Fruit fly (Drosophila melanogaster) whole organism, wandering third instar larva: ENCODE results near the gene CG18476.
A peak's percentile ranks its signal among the peaks of the same experiment; 100 is the strongest.

Experiments
- Abd-B ChIP-seq: fragments of >200 bp; optimal IDR thresholded peaks from 2 replicates; lab custom pipeline; 2017; ENCODE audit warnings: missing biosample characterization, missing genetic modification characterization
- CrebA ChIP-seq: fragments of 200-800 bp; sonication (Bioruptor generic); optimal IDR thresholded peaks from 2 replicates; lab custom pipeline; 2016; ENCODE audit warnings: missing biosample characterization, mild to moderate bottlenecking, missing genetic modification characterization, borderline replicate concordance
- Dfd ChIP-seq: fragments of >200 bp; optimal IDR thresholded peaks from 2 replicates; lab custom pipeline; 2017; ENCODE audit warnings: missing biosample characterization, missing genetic modification characterization
- Dif ChIP-seq: fragments of 200-275, 200-300 bp; sonication (Bioruptor generic); optimal IDR thresholded peaks from 2 replicates; lab custom pipeline; 2018; ENCODE audit warnings: missing biosample characterization, missing genetic modification characterization; ENCODE audit not compliant: partially characterized antibody
- HLH106 ChIP-seq: fragments of 200-800 bp; optimal IDR thresholded peaks from 3 replicates; lab custom pipeline; 2019; ENCODE audit warnings: missing biosample characterization, mild to moderate bottlenecking, missing genetic modification characterization, moderate library complexity
- Hnf4 ChIP-seq: fragments of 200-800 bp; sonication (Bioruptor generic); optimal IDR thresholded peaks from 2 replicates; lab custom pipeline; 2016; ENCODE audit warnings: missing biosample characterization, mild to moderate bottlenecking, missing genetic modification characterization
- Hr78 ChIP-seq: fragments of >200 bp; optimal IDR thresholded peaks from 2 replicates; lab custom pipeline; 2017; ENCODE audit warnings: missing biosample characterization, missing genetic modification characterization
- Hr83 ChIP-seq: fragments of 200-300 bp; sonication (Bioruptor generic); optimal IDR thresholded peaks from 2 replicates; lab custom pipeline; 2016; ENCODE audit warnings: missing biosample characterization, mild to moderate bottlenecking, missing genetic modification characterization, moderate library complexity; ENCODE audit not compliant: poor library complexity, severe bottlenecking
- Jra ChIP-seq: sonication (Bioruptor generic); optimal IDR thresholded peaks from 2 replicates; lab custom pipeline; 2016; ENCODE audit warnings: missing biosample characterization, missing genetic modification characterization
- Mio ChIP-seq: sonication (Bioruptor generic); optimal IDR thresholded peaks from 2 replicates; lab custom pipeline; 2016; ENCODE audit warnings: missing biosample characterization, missing genetic modification characterization
- Myc ChIP-seq: fragments of >200 bp; optimal IDR thresholded peaks from 2 replicates; lab custom pipeline; 2017
- N ChIP-seq: fragments of >200 bp; optimal IDR thresholded peaks from 2 replicates; lab custom pipeline; 2018; ENCODE audit warnings: missing biosample characterization, missing external identifiers, missing genetic modification characterization
- OdsH ChIP-seq: fragments of 200-800 bp; sonication (Bioruptor generic); optimal IDR thresholded peaks from 2 replicates; lab custom pipeline; 2016; ENCODE audit warnings: missing biosample characterization, mild to moderate bottlenecking, missing genetic modification characterization
- Sp1 ChIP-seq: fragments of 200-800 bp; sonication (Bioruptor generic); optimal IDR thresholded peaks from 3 replicates; lab custom pipeline; 2019; ENCODE audit warnings: missing biosample characterization, mild to moderate bottlenecking, missing genetic modification characterization, moderate library complexity
- Vsx2 ChIP-seq: fragments of 200-300, 225-300 bp; sonication (Bioruptor generic); optimal IDR thresholded peaks from 2 replicates; lab custom pipeline; 2018; ENCODE audit warnings: missing biosample characterization, missing genetic modification characterization; ENCODE audit not compliant: partially characterized antibody
- br ChIP-seq: fragments of 200-800 bp; sonication (Bioruptor generic); optimal IDR thresholded peaks from 2 replicates; lab custom pipeline; 2016; ENCODE audit warnings: missing biosample characterization, missing genetic modification characterization
- brk ChIP-seq: fragments of 200-800 bp; sonication (Bioruptor generic); optimal IDR thresholded peaks from 2 replicates; lab custom pipeline; 2016; ENCODE audit warnings: missing biosample characterization, mild to moderate bottlenecking, missing genetic modification characterization
- dl ChIP-seq, 2 experiments: fragments of 175-275, 200-275 bp in 1 of 2; fragments of 200-275 bp in 1 of 2; sonication (Bioruptor generic); optimal IDR thresholded peaks; lab custom pipeline; 2018; ENCODE audit warnings: mild to moderate bottlenecking in 2 of 2, missing biosample characterization in 2 of 2, missing genetic modification characterization in 2 of 2, moderate library complexity in 2 of 2; ENCODE audit not compliant: partially characterized antibody in 2 of 2, insufficient read depth in 1 of 2
- dmrt93B ChIP-seq: fragments of 200-800 bp; sonication (Bioruptor generic); optimal IDR thresholded peaks from 2 replicates; lab custom pipeline; 2018; ENCODE audit warnings: missing biosample characterization, mild to moderate bottlenecking, missing genetic modification characterization
- dsf ChIP-seq: sonication (Bioruptor generic); optimal IDR thresholded peaks from 2 replicates; lab custom pipeline; 2016; ENCODE audit warnings: missing biosample characterization, missing genetic modification characterization, borderline replicate concordance
- ey ChIP-seq: fragments of 200-800 bp; sonication (Bioruptor generic); optimal IDR thresholded peaks from 2 replicates; lab custom pipeline; 2016; ENCODE audit warnings: missing biosample characterization, missing genetic modification characterization
- foxo ChIP-seq, 2 experiments: fragments of 200-800 bp; sonication (Bioruptor generic); optimal IDR thresholded peaks; 2 replicates in 1 of 2; 3 replicates in 1 of 2; lab custom pipeline; 2016 to 2017; ENCODE audit warnings: missing biosample characterization in 2 of 2, missing genetic modification characterization in 2 of 2
- fru ChIP-seq: fragments of 200-800 bp; sonication (Bioruptor generic); optimal IDR thresholded peaks from 3 replicates; lab custom pipeline; 2016; ENCODE audit warnings: missing biosample characterization, mild to moderate bottlenecking, missing genetic modification characterization
- h ChIP-seq: fragments of 200-800 bp; sonication (Bioruptor generic); optimal IDR thresholded peaks from 3 replicates; lab custom pipeline; 2016; ENCODE audit warnings: missing biosample characterization, mild to moderate bottlenecking, missing genetic modification characterization
- jim ChIP-seq: fragments of 175-275, 200-325 bp; sonication (Bioruptor generic); optimal IDR thresholded peaks from 2 replicates; lab custom pipeline; 2016; ENCODE audit warnings: missing biosample characterization, mild to moderate bottlenecking, missing genetic modification characterization
- lola ChIP-seq: fragments of >200 bp; optimal IDR thresholded peaks from 2 replicates; lab custom pipeline; 2017; ENCODE audit warnings: missing biosample characterization, missing genetic modification characterization
- psq ChIP-seq: fragments of 200-800 bp; sonication (Bioruptor generic); optimal IDR thresholded peaks from 3 replicates; lab custom pipeline; 2017; ENCODE audit warnings: missing biosample characterization, mild to moderate bottlenecking, missing genetic modification characterization, moderate library complexity
- rgr ChIP-seq: fragments of 200-800 bp; sonication (Bioruptor generic); optimal IDR thresholded peaks from 3 replicates; lab custom pipeline; 2016; ENCODE audit warnings: missing biosample characterization, mild to moderate bottlenecking, missing genetic modification characterization
- sage ChIP-seq: fragments of 200-800 bp; sonication (Bioruptor generic); optimal IDR thresholded peaks from 2 replicates; lab custom pipeline; 2016; ENCODE audit warnings: missing biosample characterization, mild to moderate bottlenecking, missing genetic modification characterization
- tai ChIP-seq: sonication (Bioruptor generic); optimal IDR thresholded peaks from 2 replicates; lab custom pipeline; 2016; ENCODE audit warnings: missing biosample characterization, missing genetic modification characterization
- usp ChIP-seq: fragments of >200 bp; optimal IDR thresholded peaks from 2 replicates; lab custom pipeline; 2017; ENCODE audit warnings: missing biosample characterization, missing genetic modification characterization
- woc ChIP-seq: sonication (Bioruptor generic); optimal IDR thresholded peaks from 2 replicates; lab custom pipeline; 2016; ENCODE audit warnings: missing biosample characterization, mild to moderate bottlenecking, missing genetic modification characterization

The CG18476 gene

DNA sequence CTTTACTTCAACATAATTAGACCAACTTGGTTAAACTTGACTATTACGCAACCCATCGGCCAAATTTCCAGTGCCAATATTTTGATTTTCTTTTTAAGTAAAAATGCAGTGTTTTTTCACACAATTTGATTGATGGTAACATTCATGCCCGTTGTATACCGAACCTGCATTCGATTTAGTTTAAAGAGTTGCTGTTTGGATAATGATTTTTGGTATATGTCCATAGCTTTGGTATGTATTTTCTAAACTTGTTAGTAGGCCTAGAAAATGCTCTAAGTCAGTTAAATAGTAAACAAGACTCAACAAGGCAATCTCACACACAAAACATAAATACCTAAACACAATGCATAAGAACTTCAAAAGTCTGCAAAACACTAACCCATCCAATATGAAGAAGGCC is 25.8 kb upstream of the CG18476 start, which contains the start of gene I-t:
TSS of gene I-t (plus strand) at position 301 of the 400 bp plus-strand sequence.
- TF ChIP-seq foxo (GFP tag; optimal IDR thresholded peaks at IDR 0.05; lab: Kevin White, UChicago) (no peak), dl (GFP tag; optimal IDR thresholded peaks at IDR 0.05; lab: Kevin White, UChicago; ENCODE audit: insufficient read depth in 1 of 2, partially characterized antibody in 2 of 2) (no peak), dsf (no peak), CrebA (no peak), h (no peak), Myc (no peak), rgr (GFP tag; lab: Kevin White, UChicago) (no peak), psq (GFP tag; lab: Kevin White, UChicago) (no peak), ey (GFP tag; lab: Kevin White, UChicago) (no peak), Dfd (no peak), br (GFP tag; lab: Kevin White, UChicago) (no peak), Hr83 (GFP tag; lab: Kevin White, UChicago) (no peak)

DNA sequence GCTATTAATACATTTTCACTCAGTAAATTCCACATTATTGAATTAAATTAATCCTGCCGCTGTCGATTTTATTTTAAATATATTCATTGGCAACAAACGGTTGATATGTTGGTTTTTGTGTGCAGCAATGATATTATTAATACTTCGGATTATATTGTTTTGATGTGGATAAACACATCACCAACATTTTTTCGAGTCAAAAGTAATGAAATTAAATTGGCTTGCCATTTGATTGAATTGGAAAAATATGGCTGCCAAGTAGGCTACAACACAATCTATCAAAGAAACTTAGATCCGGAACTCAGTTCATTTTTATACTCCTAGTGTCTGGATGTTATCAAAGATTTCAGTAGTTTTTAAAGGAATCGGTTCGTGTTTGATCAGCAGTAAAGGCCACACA is 22.4 kb upstream of the CG18476 start, which contains the start of gene CG14718:
TSS of gene CG14718 (plus strand) at position 301 of the 400 bp plus-strand sequence.
- TF ChIP-seq OdsH (GFP tag; lab: Kevin White, UChicago): no peak
- TF ChIP-seq Dif (GFP tag; lab: Kevin White, UChicago): no peak
- no peak for TF ChIP-seq Hr83 (GFP tag; lab: Kevin White, UChicago)
- no peak for TF ChIP-seq Dfd
- no peak for TF ChIP-seq Jra
- no peak for TF ChIP-seq Hr78 (GFP tag; lab: Kevin White, UChicago)
- no peak for TF ChIP-seq Mio (GFP tag; lab: Kevin White, UChicago)
- no peak for TF ChIP-seq h
- TF ChIP-seq HLH106: no peak
- TF ChIP-seq tai (GFP tag; lab: Kevin White, UChicago): no peak
- TF ChIP-seq ey (GFP tag; lab: Kevin White, UChicago): no peak

DNA sequence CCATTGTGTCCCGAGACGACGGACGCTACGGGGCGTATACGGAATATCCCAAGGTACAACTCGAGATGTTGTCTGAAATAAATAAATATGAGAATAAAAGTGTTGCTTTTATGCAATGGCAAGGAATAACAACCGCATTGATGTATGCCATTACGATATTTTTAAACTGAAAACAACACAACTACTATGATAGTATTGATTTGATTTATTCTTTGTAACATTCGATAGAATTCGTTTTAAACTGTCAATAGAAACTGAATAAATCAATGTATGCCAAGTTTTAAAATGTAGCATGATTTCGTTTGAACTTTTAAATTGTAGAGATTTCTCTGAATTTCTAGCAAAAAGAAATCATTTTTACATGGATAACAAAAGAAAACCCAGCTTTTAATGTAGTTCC is 18.3 kb upstream of the CG18476 start, which contains the start of gene CG14717:
TSS of gene CG14717 (plus strand) at position 301 of the 400 bp plus-strand sequence.
- TF ChIP-seq ey (GFP tag; lab: Kevin White, UChicago) (no peak), N (no peak), Vsx2 (GFP tag; lab: Kevin White, UChicago) (no peak), HLH106 (no peak), jim (GFP tag; lab: Kevin White, UChicago) (no peak), Dif (GFP tag; lab: Kevin White, UChicago) (no peak), sage (GFP tag; lab: Kevin White, UChicago) (no peak), dl (GFP tag; optimal IDR thresholded peaks at IDR 0.05; lab: Kevin White, UChicago; ENCODE audit: insufficient read depth in 1 of 2, partially characterized antibody in 2 of 2) (no peak), Hnf4 (GFP tag; lab: Kevin White, UChicago) (no peak), woc (no peak), brk (no peak), usp (GFP tag; lab: Kevin White, UChicago) (no peak), CrebA (no peak), rgr (GFP tag; lab: Kevin White, UChicago) (no peak), Hr78 (GFP tag; lab: Kevin White, UChicago) (no peak), Hr83 (GFP tag; lab: Kevin White, UChicago) (no peak), fru (no peak), Dfd (no peak), foxo (GFP tag; optimal IDR thresholded peaks at IDR 0.05; lab: Kevin White, UChicago) (no peak), lola (no peak)

DNA sequence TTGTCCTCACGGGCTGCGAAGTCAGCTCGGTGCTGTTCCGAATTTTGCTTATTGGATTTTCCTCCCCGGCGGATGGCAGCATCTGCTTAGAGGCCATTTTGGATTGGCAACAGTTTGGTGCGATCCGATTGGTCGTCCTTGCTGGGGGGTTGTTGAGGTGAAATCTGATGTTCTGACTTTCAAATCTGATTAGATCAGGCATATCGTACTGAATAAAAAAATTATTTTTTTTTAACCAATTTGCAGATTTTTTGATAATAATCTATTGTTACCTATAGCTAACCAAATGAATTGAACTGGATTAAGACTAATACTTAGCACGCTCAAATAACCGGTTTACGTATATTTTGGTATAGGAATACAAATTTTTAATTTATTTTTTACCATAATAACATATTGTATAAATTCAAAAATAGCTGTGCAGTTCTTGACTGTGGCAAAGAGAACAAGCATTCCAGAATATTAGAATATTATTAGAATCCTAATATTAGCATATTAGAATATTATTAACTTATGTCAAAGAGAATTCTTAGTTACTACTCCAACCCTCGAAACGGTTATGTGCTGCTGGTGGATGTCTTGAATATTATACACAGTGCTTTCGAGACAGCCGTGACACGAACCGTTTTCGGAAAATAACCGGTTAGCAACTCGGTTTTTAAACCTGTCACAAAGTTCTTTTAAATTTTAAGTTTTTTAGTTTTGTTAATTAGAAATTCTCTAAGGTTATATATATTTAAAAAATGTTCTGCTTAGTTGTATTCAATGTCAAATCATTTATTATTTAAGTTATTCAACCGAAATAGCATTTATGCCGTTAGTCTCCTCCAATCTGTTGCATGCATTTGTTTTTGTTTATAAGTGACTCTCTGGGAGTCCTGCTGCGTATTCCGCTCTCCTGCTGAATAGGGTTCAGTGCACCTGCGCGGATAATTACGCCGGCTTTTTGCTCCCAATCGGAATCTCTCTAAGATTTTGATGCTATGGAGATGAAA is 16.7 kb upstream of the CG18476 start, which contains the start of gene Fer3:
TSS of gene Fer3 (minus strand) at position 1 of the 995 bp plus-strand sequence.
- TF ChIP-seq Myc (peak; percentile 44), Hr78 (GFP tag; lab: Kevin White, UChicago) (no peak)

DNA sequence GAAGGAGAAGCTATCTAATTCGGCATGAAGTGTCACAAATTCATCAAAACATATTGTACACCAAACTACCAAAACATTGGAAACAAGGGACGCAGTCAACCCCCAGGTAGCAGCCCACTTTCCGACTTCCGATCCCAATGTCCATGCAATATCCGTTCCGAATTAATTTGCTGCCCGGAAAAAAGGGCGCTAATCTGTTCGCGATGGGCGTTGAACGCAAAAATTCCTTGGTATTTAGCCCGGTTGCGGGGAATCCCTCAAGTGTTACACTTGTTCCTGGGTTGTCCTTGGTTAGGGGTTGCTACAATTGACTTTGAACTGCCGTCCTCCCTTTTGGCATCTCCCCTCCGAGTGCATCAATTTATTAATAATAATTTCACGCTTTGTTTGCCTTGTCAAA is 14.6 kb upstream of the CG18476 start:
- TF ChIP-seq Sp1 (GFP tag; lab: Kevin White, UChicago): no peak
- no peak for TF ChIP-seq h
- TF ChIP-seq lola: no peak
- TF ChIP-seq brk: no peak
- no peak for TF ChIP-seq OdsH (GFP tag; lab: Kevin White, UChicago)
- TF ChIP-seq Abd-B (GFP tag; lab: Kevin White, UChicago): no peak
- TF ChIP-seq dsf: no peak
- TF ChIP-seq foxo (GFP tag; optimal IDR thresholded peaks at IDR 0.05; lab: Kevin White, UChicago): no peak
- no peak for TF ChIP-seq Dif (GFP tag; lab: Kevin White, UChicago)
- TF ChIP-seq HLH106: no peak
- TF ChIP-seq Myc: no peak
- TF ChIP-seq dmrt93B (GFP tag; lab: Kevin White, UChicago): no peak
- no peak for TF ChIP-seq ey (GFP tag; lab: Kevin White, UChicago)
- no peak for TF ChIP-seq Vsx2 (GFP tag; lab: Kevin White, UChicago)
- no peak for TF ChIP-seq br (GFP tag; lab: Kevin White, UChicago)
- TF ChIP-seq dl (GFP tag; optimal IDR thresholded peaks at IDR 0.05; lab: Kevin White, UChicago; ENCODE audit: insufficient read depth in 1 of 2, partially characterized antibody in 2 of 2): no peak
- TF ChIP-seq CrebA: no peak
- TF ChIP-seq tai (GFP tag; lab: Kevin White, UChicago): no peak
